Fruit fly (Drosophila melanogaster): ENCODE data around the gene CG43867.

CG43867 gene

DNA sequence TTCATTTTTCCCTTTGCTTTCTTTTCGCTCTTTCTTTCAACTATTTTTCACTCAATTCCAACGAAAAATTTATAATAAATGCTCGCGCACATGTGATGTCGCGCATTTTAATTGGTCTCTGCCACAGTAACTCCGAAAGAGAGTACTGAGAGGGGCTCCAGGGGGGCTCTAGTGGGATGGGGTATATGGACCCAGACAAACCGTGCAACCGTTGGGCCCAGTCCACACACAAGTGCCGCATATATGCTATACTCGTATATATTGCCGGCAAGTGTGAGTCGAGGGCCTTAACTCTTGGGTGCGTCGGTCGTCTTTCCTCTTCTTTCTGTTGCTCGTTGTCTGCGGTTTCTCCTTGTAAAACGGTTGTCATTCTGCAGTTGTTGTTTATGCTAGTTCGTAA, 29.4 kb downstream of the CG43867 start:
- TF ChIP-seq Pif1A (GFP tag; optimal IDR thresholded peaks at IDR 0.05), result no peak
- 0 out of 2 replicates have a peak, but pooled peaks have one; percentile 24 for TF ChIP-seq CG12605 (GFP tag; IDR thresholded peaks at IDR 0.05)
- no peak for TF ChIP-seq CG10348 (GFP tag; IDR thresholded peaks at IDR 0.05)
- TF ChIP-seq Ets98B (GFP tag; IDR thresholded peaks at IDR 0.05), result peak; percentile 46
- peak; percentile 47 for TF ChIP-seq Pif1B (GFP tag; optimal IDR thresholded peaks at IDR 0.05)
- TF ChIP-seq CG17806 (tag; optimal IDR thresholded peaks at IDR 0.05), result peak; percentile 19
- TF ChIP-seq EcR (GFP tag; optimal IDR thresholded peaks at IDR 0.05), result peak; percentile 81

DNA sequence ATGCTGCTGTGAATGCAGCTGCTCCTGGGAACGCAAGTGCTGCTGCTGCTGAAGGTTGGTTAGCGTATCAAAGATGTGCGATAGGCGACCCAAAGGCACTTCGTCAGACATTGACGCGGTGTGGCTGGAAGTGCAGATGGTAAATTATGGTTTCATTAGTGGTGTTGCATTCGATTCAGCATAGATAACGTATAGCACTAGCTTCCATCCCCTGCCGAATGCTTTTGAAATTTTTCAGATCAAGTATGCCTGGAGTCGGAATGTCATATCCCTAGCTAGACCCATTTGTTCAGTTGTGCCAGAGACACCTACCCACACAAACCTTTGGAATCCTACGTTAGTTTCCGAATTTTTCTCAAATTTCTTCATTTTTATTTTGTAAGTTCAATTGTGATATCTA, 33.6 kb downstream of the CG43867 start, which contains the start of gene CG11663:
Gene CG11663 (plus strand): TSS at position 301 of the 400 bp plus-strand sequence.
- TF ChIP-seq CG15710 (tag; optimal IDR thresholded peaks at IDR 0.05) (no peak), CG34367 (tag; optimal IDR thresholded peaks at IDR 0.05) (no peak), D1 (tag; optimal IDR thresholded peaks at IDR 0.05) (no peak)

DNA sequence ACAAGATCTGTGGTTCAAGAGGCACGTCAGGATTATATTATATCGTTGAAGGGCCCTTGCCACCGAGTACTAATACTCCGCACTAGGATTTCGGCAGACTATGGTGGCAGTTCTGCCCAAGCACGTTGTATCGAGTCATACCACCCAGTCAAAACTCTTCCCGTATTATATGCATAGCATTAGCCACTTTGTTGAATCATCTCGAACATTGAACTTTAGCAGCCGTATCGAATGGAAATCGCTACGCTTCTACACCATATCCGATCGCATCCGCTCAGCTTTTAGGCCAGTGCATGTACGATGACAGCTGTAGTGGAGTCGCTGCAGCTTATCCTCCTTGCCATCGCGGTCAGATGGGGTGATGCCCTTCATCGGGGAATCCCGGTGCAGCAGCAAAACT, 52.3 kb downstream of the CG43867 start, which contains the start of gene CG11664:
Gene CG11664 (plus strand): TSS at position 301 of the 400 bp plus-strand sequence.
- no peak for TF ChIP-seq CG34367 (tag; optimal IDR thresholded peaks at IDR 0.05)
- TF ChIP-seq CG15710 (tag; optimal IDR thresholded peaks at IDR 0.05), result no peak
- no peak for TF ChIP-seq fd96Ca (GFP tag; IDR thresholded peaks at IDR 0.05)
- no peak for TF ChIP-seq EcR (GFP tag; optimal IDR thresholded peaks at IDR 0.05)
- TF ChIP-seq CG8159 (tag; optimal IDR thresholded peaks at IDR 0.05), result no peak
- no peak for TF ChIP-seq D1 (tag; optimal IDR thresholded peaks at IDR 0.05)

DNA sequence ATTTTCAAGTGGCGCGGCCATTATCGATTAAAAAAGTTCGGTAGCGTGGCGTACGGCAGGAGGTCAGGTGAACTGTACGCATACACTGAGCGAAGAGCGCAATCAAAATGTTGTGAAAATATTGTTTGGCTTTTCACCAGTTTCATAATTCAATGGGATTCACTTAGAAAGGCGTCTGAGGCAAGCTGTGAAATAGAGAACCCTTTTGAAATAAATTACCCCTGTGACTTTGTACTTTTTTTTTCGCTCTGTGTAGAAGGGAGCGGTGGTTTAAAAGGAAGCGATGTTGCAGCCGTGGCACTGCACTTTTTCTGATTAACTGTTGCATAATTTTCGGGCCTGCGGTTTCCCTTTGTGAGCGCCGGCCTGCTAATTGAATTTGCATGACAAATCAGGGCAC, 54.0 kb downstream of the CG43867 start:
- TF ChIP-seq D1 (tag; optimal IDR thresholded peaks at IDR 0.05), result no peak
- TF ChIP-seq CG8301 (tag; optimal IDR thresholded peaks at IDR 0.05), result no peak
- TF ChIP-seq Pif1A (GFP tag; optimal IDR thresholded peaks at IDR 0.05), result peak; percentile 27
- no peak for TF ChIP-seq Snoo (tag; optimal IDR thresholded peaks at IDR 0.05)
- peak; percentile 15 for TF ChIP-seq CG14655 (GFP tag; optimal IDR thresholded peaks at IDR 0.05)
- no peak for TF ChIP-seq fd96Ca (GFP tag; IDR thresholded peaks at IDR 0.05)
- peak; percentile 42 for TF ChIP-seq CG8159 (tag; optimal IDR thresholded peaks at IDR 0.05)
- TF ChIP-seq CG9948 (tag; optimal IDR thresholded peaks at IDR 0.05), result no peak
- TF ChIP-seq gl (tag; optimal IDR thresholded peaks at IDR 0.05), result no peak
- TF ChIP-seq CG4496 (GFP tag; IDR thresholded peaks at IDR 0.05), result 0 out of 3 replicates have a peak, but pooled peaks have one; percentile 22
- TF ChIP-seq EcR (GFP tag; optimal IDR thresholded peaks at IDR 0.05), result no peak
- no peak for TF ChIP-seq Ets98B (GFP tag; IDR thresholded peaks at IDR 0.05)
- TF ChIP-seq CG15710 (tag; optimal IDR thresholded peaks at IDR 0.05), result peak; percentile 27

DNA sequence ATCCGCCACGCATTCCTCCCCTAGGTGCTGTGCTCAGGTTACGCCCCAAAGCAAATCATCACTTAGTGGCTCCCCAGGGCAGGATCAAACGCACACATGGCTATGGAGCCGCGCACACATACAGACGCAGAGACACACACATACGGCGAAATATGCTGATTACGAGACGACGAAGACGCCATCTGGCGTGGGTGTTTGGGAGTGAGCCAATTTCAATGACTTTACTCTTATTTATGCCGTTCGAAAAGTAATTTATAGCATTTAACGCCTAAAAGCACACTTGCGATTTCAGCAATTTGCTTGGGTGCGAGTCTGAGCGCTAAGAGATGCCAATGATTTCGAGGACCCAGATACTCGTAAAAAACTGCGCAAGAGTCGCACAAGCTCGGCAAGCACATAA, 59.3 kb downstream of the CG43867 start:
- no peak for TF ChIP-seq D1 (tag; optimal IDR thresholded peaks at IDR 0.05)
- no peak for TF ChIP-seq Pif1A (GFP tag; optimal IDR thresholded peaks at IDR 0.05)
- no peak for TF ChIP-seq fd96Ca (GFP tag; IDR thresholded peaks at IDR 0.05)
- no peak for TF ChIP-seq CG34367 (tag; optimal IDR thresholded peaks at IDR 0.05)
- TF ChIP-seq CG13204 (GFP tag; optimal IDR thresholded peaks at IDR 0.05), result no peak
- TF ChIP-seq CG8159 (tag; optimal IDR thresholded peaks at IDR 0.05), result no peak
- TF ChIP-seq CG15710 (tag; optimal IDR thresholded peaks at IDR 0.05), result no peak
- no peak for TF ChIP-seq CG10348 (GFP tag; IDR thresholded peaks at IDR 0.05)
- no peak for TF ChIP-seq CG14655 (GFP tag; optimal IDR thresholded peaks at IDR 0.05)
- no peak for TF ChIP-seq CG8301 (tag; optimal IDR thresholded peaks at IDR 0.05)
- TF ChIP-seq rn (GFP tag; IDR thresholded peaks at IDR 0.05), result no peak
- no peak for TF ChIP-seq gl (tag; optimal IDR thresholded peaks at IDR 0.05)
- TF ChIP-seq CG17806 (tag; optimal IDR thresholded peaks at IDR 0.05), result no peak
- no peak for TF ChIP-seq EcR (GFP tag; optimal IDR thresholded peaks at IDR 0.05)
- TF ChIP-seq Pif1B (GFP tag; optimal IDR thresholded peaks at IDR 0.05), result no peak

DNA sequence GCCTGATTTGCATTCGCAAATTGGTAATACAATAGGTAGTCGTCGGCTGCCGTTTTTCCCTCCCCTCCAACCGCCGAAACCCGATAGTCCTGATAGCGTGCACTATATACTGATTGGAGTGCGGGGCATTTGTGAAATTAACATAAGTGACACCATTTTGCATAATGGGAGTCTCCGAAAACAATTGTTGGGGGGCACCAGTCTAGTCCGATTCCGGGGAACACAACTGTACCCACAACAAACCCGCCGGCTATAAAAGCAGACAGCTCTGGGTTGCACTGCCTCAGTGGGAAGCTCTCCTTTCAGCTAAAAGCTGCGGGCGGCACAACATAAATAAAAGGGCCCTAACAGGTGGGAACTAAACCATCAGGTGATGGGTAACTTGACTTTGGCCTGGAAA, 65.5 kb downstream of the CG43867 start, which contains the start of gene CG14634:
Gene CG14634 (plus strand): TSS at position 301 of the 400 bp plus-strand sequence.
- TF ChIP-seq CG9948 (tag; optimal IDR thresholded peaks at IDR 0.05) (no peak), CG12605 (GFP tag; IDR thresholded peaks at IDR 0.05) (no peak), Ets98B (GFP tag; IDR thresholded peaks at IDR 0.05) (no peak), gl (tag; optimal IDR thresholded peaks at IDR 0.05) (no peak), CG4496 (GFP tag; IDR thresholded peaks at IDR 0.05) (no peak), Snoo (tag; optimal IDR thresholded peaks at IDR 0.05) (no peak), CG14655 (GFP tag; optimal IDR thresholded peaks at IDR 0.05) (no peak), CG15710 (tag; optimal IDR thresholded peaks at IDR 0.05) (no peak), rn (GFP tag; IDR thresholded peaks at IDR 0.05) (no peak), CG32121 (GFP tag; IDR thresholded peaks at IDR 0.05) (no peak), CG8159 (tag; optimal IDR thresholded peaks at IDR 0.05) (no peak), Pif1B (GFP tag; optimal IDR thresholded peaks at IDR 0.05) (no peak), D1 (tag; optimal IDR thresholded peaks at IDR 0.05) (no peak)

DNA sequence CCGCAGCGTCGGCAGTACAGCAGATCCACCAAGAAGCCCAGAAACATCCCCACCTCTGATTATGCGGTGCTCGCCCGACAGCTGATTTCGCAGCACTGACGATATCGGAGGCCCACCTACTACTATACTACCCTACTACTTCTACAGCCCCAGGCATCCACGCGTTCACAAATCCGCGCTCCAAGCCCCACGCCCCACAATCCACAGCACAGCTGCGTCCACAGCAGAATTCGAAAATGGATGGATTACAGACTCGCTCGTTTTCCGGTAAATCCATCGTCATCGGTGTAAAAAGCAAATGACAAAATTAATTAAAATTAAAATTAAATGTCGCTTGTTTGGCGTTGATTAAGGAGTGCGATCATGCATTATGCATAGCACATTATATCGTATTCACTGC, 80.7 kb downstream of the CG43867 start, which contains the start of gene CG3713:
Gene CG3713 (minus strand): TSS at position 101 of the 400 bp plus-strand sequence.
- TF ChIP-seq EcR (GFP tag; optimal IDR thresholded peaks at IDR 0.05), result no peak
- TF ChIP-seq CG32121 (GFP tag; IDR thresholded peaks at IDR 0.05), result no peak
- no peak for TF ChIP-seq CG8301 (tag; optimal IDR thresholded peaks at IDR 0.05)
- TF ChIP-seq CG8159 (tag; optimal IDR thresholded peaks at IDR 0.05), result no peak
- TF ChIP-seq CG12605 (GFP tag; IDR thresholded peaks at IDR 0.05), result no peak
- TF ChIP-seq rn (GFP tag; IDR thresholded peaks at IDR 0.05), result no peak
- TF ChIP-seq CG13204 (GFP tag; optimal IDR thresholded peaks at IDR 0.05), result no peak
- TF ChIP-seq CG15710 (tag; optimal IDR thresholded peaks at IDR 0.05), result no peak
- TF ChIP-seq Pif1A (GFP tag; optimal IDR thresholded peaks at IDR 0.05), result no peak
- no peak for TF ChIP-seq Ets98B (GFP tag; IDR thresholded peaks at IDR 0.05)
- no peak for TF ChIP-seq Snoo (tag; optimal IDR thresholded peaks at IDR 0.05)
- no peak for TF ChIP-seq CG10348 (GFP tag; IDR thresholded peaks at IDR 0.05)
- no peak for TF ChIP-seq gl (tag; optimal IDR thresholded peaks at IDR 0.05)
- TF ChIP-seq CG9948 (tag; optimal IDR thresholded peaks at IDR 0.05), result no peak
- TF ChIP-seq CG14655 (GFP tag; optimal IDR thresholded peaks at IDR 0.05), result no peak
- TF ChIP-seq CG4496 (GFP tag; IDR thresholded peaks at IDR 0.05), result no peak
- TF ChIP-seq fd96Ca (GFP tag; IDR thresholded peaks at IDR 0.05), result no peak
- no peak for TF ChIP-seq CG17806 (tag; optimal IDR thresholded peaks at IDR 0.05)
- TF ChIP-seq Pif1B (GFP tag; optimal IDR thresholded peaks at IDR 0.05), result no peak
